Fruit fly (Drosophila melanogaster): ENCODE data around the gene CG13794.

CG13794 gene

DNA sequence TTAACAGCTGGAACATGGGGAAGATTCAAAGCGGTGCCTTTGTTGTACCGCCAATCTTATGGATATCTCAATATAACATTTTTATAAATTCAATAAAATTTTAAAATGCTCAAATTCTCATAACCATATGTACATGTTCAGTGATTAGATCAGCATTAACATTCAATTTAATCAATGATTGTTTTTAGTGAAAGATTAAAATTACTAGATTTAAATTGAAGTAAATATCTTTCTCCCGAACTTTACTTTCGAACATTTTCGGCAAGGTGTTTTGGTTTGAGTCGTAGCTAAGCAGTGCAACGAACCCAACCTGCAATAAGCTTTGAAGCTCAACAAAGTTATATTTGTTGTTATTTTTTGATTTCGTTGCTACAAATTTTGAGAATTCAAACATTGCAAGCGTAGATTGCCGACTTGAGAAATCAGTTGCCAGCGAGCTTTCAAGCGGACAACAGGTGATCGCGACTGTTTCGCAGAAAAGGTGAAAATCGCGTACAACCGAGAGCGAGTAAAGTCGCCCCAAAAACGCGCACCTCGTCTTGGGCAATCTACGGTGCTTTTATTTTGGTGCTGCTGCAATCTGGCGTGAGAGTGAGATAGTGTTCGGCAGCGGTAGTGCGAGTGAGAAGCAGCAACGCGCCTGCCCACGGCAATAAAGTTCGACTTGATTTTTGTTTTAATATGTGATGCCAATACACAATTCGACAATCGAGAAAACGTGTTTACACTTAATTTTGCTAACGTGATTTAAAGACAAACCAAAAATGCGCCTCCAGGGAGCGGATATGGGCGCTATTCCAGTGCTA, 20.0 kb downstream of the CG13794 start, which contains the start of gene Tep3 (continued):
- TF ChIP-seq CG3847 (GFP tag; IDR thresholded peaks at IDR 0.05) (0 out of 2 replicates have a peak, but pooled peaks have one; percentile 19), Ada2b (GFP tag; IDR thresholded peaks at IDR 0.05) (peak; percentile 23; the same call in 1 of the 2 replicates), fd96Cb (tag; optimal IDR thresholded peaks at IDR 0.05) (no peak), PHDP (tag; optimal IDR thresholded peaks at IDR 0.05) (peak; percentile 50), caup (GFP tag; optimal IDR thresholded peaks at IDR 0.05; ENCODE audit: severe bottlenecking) (peak; percentile 15), CG15269 (tag; optimal IDR thresholded peaks at IDR 0.05) (no peak), al (GFP tag; IDR thresholded peaks at IDR 0.05) (peak; percentile 35), Jarid2 (GFP tag; optimal IDR thresholded peaks at IDR 0.05) (peak; percentile 55), Dek (tag; optimal IDR thresholded peaks at IDR 0.05) (no peak), dysf (GFP tag; IDR thresholded peaks at IDR 0.05) (peak; percentile 33; the same call in 1 of the 3 replicates), lbe (GFP tag; optimal IDR thresholded peaks at IDR 0.05) (peak; percentile 13), B-H2 (GFP tag; optimal IDR thresholded peaks at IDR 0.05) (no peak), Bdp1 (GFP tag; optimal IDR thresholded peaks at IDR 0.05) (no peak), sd (tag; optimal IDR thresholded peaks at IDR 0.05) (peak; percentile 31), Bgb (GFP tag; IDR thresholded peaks at IDR 0.05; ENCODE audit: partially characterized antibody) (peak; percentile 32; the same call in 1 of the 2 replicates), NfI (GFP tag; optimal IDR thresholded peaks at IDR 0.05) (peak; percentile 9), CG15601 (tag; optimal IDR thresholded peaks at IDR 0.05) (peak; percentile 23), CG32532 (GFP tag; IDR thresholded peaks at IDR 0.05) (peak; percentile 62), hb (GFP tag; IDR thresholded peaks at IDR 0.05; ENCODE audit: partially characterized antibody) (no peak), lilli (GFP tag; optimal IDR thresholded peaks at IDR 0.05) (peak; percentile 61), corto (GFP tag; optimal IDR thresholded peaks at IDR 0.05) (no peak), Bteb2 (GFP tag; optimal IDR thresholded peaks at IDR 0.05) (peak; percentile 15), C15 (GFP tag; IDR thresholded peaks at IDR 0.05) (no peak), CG6272 (GFP tag; IDR thresholded peaks at IDR 0.05) (no peak), sug (tag; optimal IDR thresholded peaks at IDR 0.05) (peak; percentile 6), HLH54F (GFP tag; optimal IDR thresholded peaks at IDR 0.05) (peak; percentile 33), vvl (GFP tag; IDR thresholded peaks at IDR 0.05) (0 out of 2 replicates have a peak, but pooled peaks have one; percentile 30), CG17568 (GFP tag; optimal IDR thresholded peaks at IDR 0.05) (no peak), CG1832 (GFP tag; optimal IDR thresholded peaks at IDR 0.05) (peak; percentile 37), tio (GFP tag; optimal IDR thresholded peaks at IDR 0.05) (peak; percentile 18), gro (GFP tag; optimal IDR thresholded peaks at IDR 0.05) (no peak), bigmax (GFP tag; optimal IDR thresholded peaks at IDR 0.05) (peak; percentile 13), CG11504 (tag; optimal IDR thresholded peaks at IDR 0.05) (no peak), CG7839 (tag; optimal IDR thresholded peaks at IDR 0.05) (peak; percentile 48), CG13287 (GFP tag; IDR thresholded peaks at IDR 0.05; ENCODE audit: partially characterized antibody) (peak; percentile 31; the same call in 1 of the 2 replicates), chn (GFP tag; optimal IDR thresholded peaks at IDR 0.05) (peak; percentile 24), scrt (GFP tag; optimal IDR thresholded peaks at IDR 0.05) (no peak), CG18599 (GFP tag; optimal IDR thresholded peaks at IDR 0.05) (peak; percentile 36), CG4730 (GFP tag; IDR thresholded peaks at IDR 0.05) (no peak), Antp (GFP tag; optimal IDR thresholded peaks at IDR 0.05) (peak; percentile 20), HmgZ (tag; optimal IDR thresholded peaks at IDR 0.05) (peak; percentile 10), CG1529 (GFP tag; optimal IDR thresholded peaks at IDR 0.05) (no peak), Meics (GFP tag; optimal IDR thresholded peaks at IDR 0.05) (peak; percentile 24), CG7786 (GFP tag; optimal IDR thresholded peaks at IDR 0.05) (peak; percentile 22), Dref (GFP tag; IDR thresholded peaks at IDR 0.05) (no peak), amos (GFP tag; IDR thresholded peaks at IDR 0.05; ENCODE audit: partially characterized antibody) (no peak; the same call in 1 of the 2 replicates), CG43689 (GFP tag; IDR thresholded peaks at IDR 0.05) (no peak), nmo (GFP tag; optimal IDR thresholded peaks at IDR 0.05) (no peak)

All from whole organism, embryonic.